Fruit fly (Drosophila melanogaster) S2 (cell line): ENCODE results near the gene Myb.

Experiments used
- CG8478 ChIP-seq: fragments of >200 bp; optimal IDR thresholded peaks from 2 replicates; lab custom pipeline; 2018
- CTCF ChIP-seq, 2 experiments: fragments of >200 bp; optimal IDR thresholded peaks; 2 replicates each; lab custom pipeline; 2018

Gene Myb

dm6 chrX:15857601-15858284 lies at the start of gene Myb, which contains the start of gene CG46440:
Gene Myb (minus strand): TSS chrX:15857823.
Gene CG46440 (minus strand): TSS chrX:15857823.
- peak; percentile 3 to 25 for TF ChIP-seq CTCF (optimal IDR thresholded peaks at IDR 0.05; lab: Kevin White, UChicago)
- no peak for TF ChIP-seq CG8478

dm6 chrX:15893732-15894264 lies 36.2 kb upstream of the Myb start:
- TF ChIP-seq CTCF (optimal IDR thresholded peaks at IDR 0.05; lab: Kevin White, UChicago): no peak

dm6 chrX:15891606-15892345 lies 34.2 kb upstream of the Myb start, which contains the start of gene shi:
Gene shi (plus strand): TSS chrX:15892116.
- TF ChIP-seq CG8478 (no peak), CTCF (optimal IDR thresholded peaks at IDR 0.05; lab: Kevin White, UChicago) (no peak)

- TF ChIP-seq CTCF (optimal IDR thresholded peaks at IDR 0.05; lab: Kevin White, UChicago): no peak
- TF ChIP-seq CG8478: no peak
These were observed 32.4 kb upstream of the Myb start, which contains the start of the genes MSBP and CG15916 for dm6 chrX:15889780-15890608. Gene MSBP (minus strand): TSS chrX:15890109. Gene CG15916 (plus strand): TSS chrX:15890589.

dm6 chrX:15888763-15889162 lies 31.1 kb upstream of the Myb start:
- TF ChIP-seq CTCF (optimal IDR thresholded peaks at IDR 0.05; lab: Kevin White, UChicago): no peak
- no peak for TF ChIP-seq CG8478

dm6 chrX:15887247-15887616 lies 29.6 kb upstream of the Myb start, which contains the start of gene tay:
Gene tay (minus strand): TSS chrX:15887311.
- TF ChIP-seq CTCF (optimal IDR thresholded peaks at IDR 0.05; lab: Kevin White, UChicago): peak in 1 of 2 experiments; percentile 33
- no peak for TF ChIP-seq CG8478

dm6 chrX:15886411-15887246 lies 29.0 kb upstream of the Myb start:
- TF ChIP-seq CTCF (optimal IDR thresholded peaks at IDR 0.05; lab: Kevin White, UChicago) (peak in 1 of 2 experiments; percentile 3), CG8478 (no peak)

dm6 chrX:15875569-15875968 lies 17.9 kb upstream of the Myb start:
- TF ChIP-seq CG8478: no peak
- no peak for TF ChIP-seq CTCF (optimal IDR thresholded peaks at IDR 0.05; lab: Kevin White, UChicago)

- TF ChIP-seq CG8478 (no peak), CTCF (optimal IDR thresholded peaks at IDR 0.05; lab: Kevin White, UChicago) (no peak)
These were observed 16.8 kb upstream of the Myb start for dm6 chrX:15874437-15874836.

- TF ChIP-seq CTCF (optimal IDR thresholded peaks at IDR 0.05; lab: Kevin White, UChicago) (no peak), CG8478 (no peak)
These were observed 13.4 kb upstream of the Myb start for dm6 chrX:15870777-15871757.

- no peak for TF ChIP-seq CG8478
- TF ChIP-seq CTCF (optimal IDR thresholded peaks at IDR 0.05; lab: Kevin White, UChicago): no peak
These were observed 12.2 kb upstream of the Myb start, which contains the start of gene CG16952 for dm6 chrX:15869843-15870242. Gene CG16952 (plus strand): TSS chrX:15870183.

dm6 chrX:15868781-15869180 lies 11.2 kb upstream of the Myb start:
- TF ChIP-seq CG8478 (no peak), CTCF (optimal IDR thresholded peaks at IDR 0.05; lab: Kevin White, UChicago) (no peak)

dm6 chrX:15867863-15868262 lies 10.2 kb upstream of the Myb start, which contains the start of gene Gapdh2:
Gene Gapdh2 (plus strand): TSS chrX:15868145.
- TF ChIP-seq CTCF (optimal IDR thresholded peaks at IDR 0.05; lab: Kevin White, UChicago) (no peak), CG8478 (no peak)
